Worm (Caenorhabditis elegans) whole organism, L2 larva: Measurements from ENCODE around the gene F32D8.1.

ENCODE experiments used
- C34F6.9 ChIP-seq: fragments of 150-350 bp; optimal IDR thresholded peaks from 2 replicates; lab custom pipeline; 2014; ENCODE audit warnings: missing biosample characterization, missing genetic modification characterization
- F13H6.1 ChIP-seq: sonication (generic microtip); optimal IDR thresholded peaks from 2 replicates; lab custom pipeline; 2016; ENCODE audit warnings: missing genetic modification characterization, missing compliant biosample characterization
- R02D3.7 ChIP-seq: fragments of 150-350 bp; optimal IDR thresholded peaks from 2 replicates; lab custom pipeline; 2014; ENCODE audit warnings: missing biosample characterization, missing genetic modification characterization
- Y55F3AM.14 ChIP-seq: fragments of 200-800 bp; sonication (Bioruptor generic); optimal IDR thresholded peaks from 2 replicates; lab custom pipeline; 2018; ENCODE audit warnings: mild to moderate bottlenecking, missing genetic modification characterization, missing compliant biosample characterization
- ZK546.5 ChIP-seq: sonication (generic microtip); optimal IDR thresholded peaks from 2 replicates; lab custom pipeline; 2017; ENCODE audit warnings: missing biosample characterization, missing genetic modification characterization
- blmp-1 ChIP-seq: sonication (generic microtip); optimal IDR thresholded peaks from 2 replicates; lab custom pipeline; 2017; ENCODE audit warnings: missing genetic modification characterization, mild to moderate bottlenecking, missing compliant biosample characterization, antibody characterized with exemption, moderate library complexity; ENCODE audit not compliant: insufficient read depth
- crh-2 ChIP-seq: sonication (generic microtip); optimal IDR thresholded peaks from 2 replicates; lab custom pipeline; 2017; ENCODE audit warnings: missing biosample characterization, missing genetic modification characterization
- egl-27 ChIP-seq: sonication (generic microtip); optimal IDR thresholded peaks from 3 replicates; lab custom pipeline; 2017; ENCODE audit warnings: missing biosample characterization, missing genetic modification reagents, missing genetic modification characterization
- elt-1 ChIP-seq: fragments of 150-350 bp; optimal IDR thresholded peaks from 2 replicates; lab custom pipeline; 2014; ENCODE audit warnings: missing biosample characterization, missing genetic modification characterization
- elt-3 ChIP-seq: sonication (generic microtip); optimal IDR thresholded peaks from 2 replicates; lab custom pipeline; 2017; ENCODE audit warnings: missing biosample characterization, missing genetic modification characterization
- fos-1 ChIP-seq: fragments of 150-350 bp; optimal IDR thresholded peaks from 2 replicates; lab custom pipeline; 2014; ENCODE audit warnings: missing biosample characterization, missing genetic modification characterization
- gmeb-1 ChIP-seq: fragments of 150-350 bp; optimal IDR thresholded peaks from 2 replicates; lab custom pipeline; 2014; ENCODE audit warnings: missing biosample characterization, missing genetic modification characterization
- lin-11 ChIP-seq: fragments of 150-350 bp; sonication (generic microtip); optimal IDR thresholded peaks from 2 replicates; lab custom pipeline; 2014; ENCODE audit warnings: missing biosample characterization, missing genetic modification characterization, inconsistent platforms, mixed read lengths
- lin-13 ChIP-seq: fragments of 150-350 bp; optimal IDR thresholded peaks from 2 replicates; lab custom pipeline; 2014; ENCODE audit warnings: missing biosample characterization, missing genetic modification reagents, missing genetic modification characterization
- lin-39 ChIP-seq: fragments of 150-350 bp; optimal IDR thresholded peaks from 2 replicates; lab custom pipeline; 2014; ENCODE audit warnings: missing biosample characterization, missing genetic modification reagents, missing genetic modification characterization
- lsy-2 ChIP-seq, 2 experiments: fragments of 150-350 bp in 1 of 2; sonication (generic microtip) in 1 of 2; optimal IDR thresholded peaks; 2 replicates each; lab custom pipeline; 2014 to 2017; ENCODE audit warnings: missing biosample characterization in 2 of 2, missing genetic modification characterization in 2 of 2
- mab-5 ChIP-seq: fragments of 150-350 bp; optimal IDR thresholded peaks from 2 replicates; lab custom pipeline; 2014; ENCODE audit warnings: missing biosample characterization, missing genetic modification characterization
- mbf-1 ChIP-seq: sonication (generic microtip); optimal IDR thresholded peaks from 2 replicates; lab custom pipeline; 2017; ENCODE audit warnings: missing biosample characterization, missing genetic modification characterization
- mdl-1 ChIP-seq, 2 experiments: fragments of 150-350 bp in 1 of 2; sonication (generic microtip) in 1 of 2; optimal IDR thresholded peaks; 2 replicates each; lab custom pipeline; 2017; ENCODE audit warnings: missing biosample characterization in 2 of 2, missing genetic modification characterization in 2 of 2
- nhr-10 ChIP-seq: sonication (generic microtip); optimal IDR thresholded peaks from 2 replicates; lab custom pipeline; 2017; ENCODE audit warnings: missing biosample characterization, missing genetic modification characterization
- nhr-11 ChIP-seq: fragments of 150-350 bp; optimal IDR thresholded peaks from 2 replicates; lab custom pipeline; 2014; ENCODE audit warnings: missing biosample characterization, missing genetic modification characterization
- nhr-129 ChIP-seq: fragments of 150-350 bp; optimal IDR thresholded peaks from 2 replicates; lab custom pipeline; 2014; ENCODE audit warnings: missing biosample characterization, missing genetic modification characterization
- nhr-21 ChIP-seq: fragments of 150-350 bp; optimal IDR thresholded peaks from 2 replicates; lab custom pipeline; 2014; ENCODE audit warnings: missing biosample characterization, missing genetic modification characterization
- nhr-25 ChIP-seq: fragments of 150-350 bp; sonication (generic microtip); optimal IDR thresholded peaks from 3 replicates; lab custom pipeline; 2014; ENCODE audit warnings: missing biosample characterization, missing genetic modification characterization
- nhr-6 ChIP-seq: fragments of 150-350 bp; optimal IDR thresholded peaks from 2 replicates; lab custom pipeline; 2014; ENCODE audit warnings: missing biosample characterization, missing genetic modification characterization
- nhr-77 ChIP-seq: fragments of 150-350 bp; optimal IDR thresholded peaks from 2 replicates; lab custom pipeline; 2014; ENCODE audit warnings: missing biosample characterization, missing genetic modification characterization
- sem-4 ChIP-seq: fragments of 150-350 bp; optimal IDR thresholded peaks from 2 replicates; lab custom pipeline; 2014; ENCODE audit warnings: missing biosample characterization, missing genetic modification reagents, missing genetic modification characterization
- skn-1 ChIP-seq: sonication (generic microtip); optimal IDR thresholded peaks from 2 replicates; lab custom pipeline; 2017; ENCODE audit warnings: missing biosample characterization, missing genetic modification characterization
- sma-3 ChIP-seq: sonication (generic microtip); optimal IDR thresholded peaks from 2 replicates; lab custom pipeline; 2016; ENCODE audit warnings: missing genetic modification reagents, missing genetic modification characterization, missing compliant biosample characterization
- sma-9 ChIP-seq, 2 experiments: fragments of 150-350 bp in 1 of 2; sonication (generic microtip) in 1 of 2; optimal IDR thresholded peaks; 2 replicates each; lab custom pipeline; 2014 to 2016; ENCODE audit warnings: missing genetic modification characterization in 2 of 2, mild to moderate bottlenecking in 1 of 2, missing biosample characterization in 1 of 2, missing compliant biosample characterization in 1 of 2, missing genetic modification reagents in 1 of 2, moderate library complexity in 1 of 2
- snpc-4 ChIP-seq: fragments of 150-350 bp; optimal IDR thresholded peaks from 2 replicates; lab custom pipeline; 2014; ENCODE audit warnings: missing biosample characterization, missing genetic modification characterization
- unc-55 ChIP-seq: fragments of 150-350 bp; sonication (generic microtip); optimal IDR thresholded peaks from 3 replicates; lab custom pipeline; 2014; ENCODE audit warnings: missing biosample characterization, missing genetic modification reagents, missing genetic modification characterization
- zag-1 ChIP-seq: fragments of 150-350 bp; optimal IDR thresholded peaks from 2 replicates; lab custom pipeline; 2014; ENCODE audit warnings: missing biosample characterization, missing genetic modification characterization
- ztf-1 ChIP-seq: fragments of 200-800 bp; sonication (Bioruptor generic); conservative IDR thresholded peaks from 2 replicates; pipeline ENCODE4 v1.3.6; 2022; ENCODE audit warnings: missing genetic modification characterization, missing compliant biosample characterization
- ztf-11 ChIP-seq: sonication (generic microtip); optimal IDR thresholded peaks from 2 replicates; lab custom pipeline; 2017; ENCODE audit warnings: missing biosample characterization, missing genetic modification characterization
- ztf-4 ChIP-seq: fragments of 150-350 bp; optimal IDR thresholded peaks from 2 replicates; lab custom pipeline; 2014; ENCODE audit warnings: missing biosample characterization, missing genetic modification characterization

Gene F32D8.1

ce11 chrV:10870050-10870449 lies 10.6 kb upstream of the F32D8.1 start:
- no peak for TF ChIP-seq F13H6.1 (tag; lab: Kevin White, UChicago)
- peak; percentile 64 for TF ChIP-seq nhr-129 (tag; lab: Kevin White, UChicago)
- TF ChIP-seq sma-9 (GFP tag; optimal IDR thresholded peaks at IDR 0.05; lab: Kevin White, UChicago): peak; percentile 8
- no peak for TF ChIP-seq sma-9 (tag; optimal IDR thresholded peaks at IDR 0.05; lab: Kevin White, UChicago)
- TF ChIP-seq fos-1 (tag; lab: Kevin White, UChicago): peak; percentile 24

ce11 chrV:10871457-10871861 lies 9.2 kb upstream of the F32D8.1 start:
- peak; percentile 56 to 83 for TF ChIP-seq lsy-2 (tag; optimal IDR thresholded peaks at IDR 0.05; lab: Kevin White, UChicago)
- peak; percentile 93 for TF ChIP-seq nhr-129 (tag; lab: Kevin White, UChicago)
- TF ChIP-seq gmeb-1: peak; percentile 57
- TF ChIP-seq sem-4 (tag; lab: Kevin White, UChicago): peak; percentile 86
- TF ChIP-seq unc-55 (GFP tag; lab: Kevin White, UChicago): peak; percentile 83
- no peak for TF ChIP-seq elt-1 (tag; lab: Kevin White, UChicago)
- TF ChIP-seq zag-1 (tag; lab: Kevin White, UChicago): peak; percentile 88
- TF ChIP-seq R02D3.7 (tag; lab: Kevin White, UChicago): no peak
- TF ChIP-seq crh-2: peak; percentile 92
- peak; percentile 95 for TF ChIP-seq F13H6.1 (tag; lab: Kevin White, UChicago)
- peak; percentile 50 for TF ChIP-seq ztf-4 (tag; lab: Kevin White, UChicago)
- TF ChIP-seq sma-9 (GFP tag; optimal IDR thresholded peaks at IDR 0.05; lab: Kevin White, UChicago): peak; percentile 89
- no peak for TF ChIP-seq sma-9 (tag; optimal IDR thresholded peaks at IDR 0.05; lab: Kevin White, UChicago)
- peak; percentile 83 for TF ChIP-seq nhr-21
- TF ChIP-seq sma-3: peak; percentile 48
- peak; percentile 50 for TF ChIP-seq nhr-25 (tag; lab: Kevin White, UChicago)
- no peak for TF ChIP-seq nhr-77 (tag; lab: Kevin White, UChicago)
- peak; percentile 61 for TF ChIP-seq lin-11 (tag; lab: Kevin White, UChicago)
- no peak for TF ChIP-seq elt-3 (tag; lab: Kevin White, UChicago)
- TF ChIP-seq snpc-4 (tag; lab: Kevin White, UChicago): peak; percentile 50
- peak; percentile 99 for TF ChIP-seq Y55F3AM.14 (GFP tag; lab: Kevin White, UChicago)
- peak; percentile 76 for TF ChIP-seq blmp-1 (tag; lab: Kevin White, UChicago)
- peak; percentile 86 for TF ChIP-seq C34F6.9 (tag; lab: Kevin White, UChicago)
- TF ChIP-seq nhr-6: peak; percentile 68
- no peak for TF ChIP-seq ZK546.5 (tag; lab: Kevin White, UChicago)
- TF ChIP-seq egl-27 (tag; lab: Kevin White, UChicago): peak; percentile 92
- TF ChIP-seq ztf-1 (GFP tag; lab: Robert Waterston, UW): no peak
- no peak for TF ChIP-seq nhr-10 (tag; lab: Kevin White, UChicago)
- no peak for TF ChIP-seq lin-39
- TF ChIP-seq mdl-1 (tag; optimal IDR thresholded peaks at IDR 0.05; lab: Kevin White, UChicago): peak; percentile 91 to 96
- peak; percentile 86 for TF ChIP-seq fos-1 (tag; lab: Kevin White, UChicago)
- TF ChIP-seq mab-5 (tag; lab: Kevin White, UChicago): peak; percentile 12
- peak; percentile 66 for TF ChIP-seq lin-13 (GFP tag; lab: Kevin White, UChicago)
- TF ChIP-seq skn-1 (tag; lab: Kevin White, UChicago): no peak
- no peak for TF ChIP-seq mbf-1 (tag; lab: Kevin White, UChicago)
- peak; percentile 46 for TF ChIP-seq nhr-11 (tag; lab: Kevin White, UChicago)
- no peak for TF ChIP-seq ztf-11

DNA sequence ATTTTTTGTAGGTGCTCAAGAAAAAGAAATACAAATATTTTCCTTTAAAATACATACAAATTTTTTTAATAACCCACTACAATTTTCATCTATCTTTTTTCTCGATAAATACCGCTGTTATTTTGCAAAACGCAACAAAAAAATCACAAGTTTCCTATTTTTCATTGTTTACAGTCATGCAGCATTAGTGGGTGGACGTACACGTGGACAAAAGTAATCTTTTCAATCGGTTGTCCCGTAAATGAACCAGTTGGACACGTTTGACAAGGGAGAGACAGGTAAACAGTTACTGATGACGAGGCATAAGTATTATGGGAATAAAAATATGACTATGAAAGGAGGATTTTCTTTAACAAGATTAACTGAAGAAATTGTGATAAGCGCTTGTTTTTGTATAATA lies 7.4 kb upstream of the F32D8.1 start:
- TF ChIP-seq nhr-129 (tag; lab: Kevin White, UChicago) (peak; percentile 20), sma-9 (GFP tag; optimal IDR thresholded peaks at IDR 0.05; lab: Kevin White, UChicago) (no peak), sma-9 (tag; optimal IDR thresholded peaks at IDR 0.05; lab: Kevin White, UChicago) (no peak), ZK546.5 (tag; lab: Kevin White, UChicago) (no peak), lsy-2 (tag; optimal IDR thresholded peaks at IDR 0.05; lab: Kevin White, UChicago) (no peak)
- TF ChIP-seq, all 48 proteins: peak for 1
